Worm (Caenorhabditis elegans) whole organism, late embryonic: ENCODE results near the gene F35B3.3.

Source experiments
- C08G9.2 ChIP-seq: sonication (generic microtip); optimal IDR thresholded peaks from 2 replicates; lab custom pipeline; 2016; ENCODE audit warnings: mild to moderate bottlenecking, missing genetic modification characterization, moderate library complexity, missing compliant biosample characterization
- K02D7.2 ChIP-seq: sonication (generic microtip); optimal IDR thresholded peaks from 2 replicates; lab custom pipeline; 2017; ENCODE audit warnings: mild to moderate bottlenecking, missing genetic modification characterization, missing compliant biosample characterization
- T23F11.4 ChIP-seq: fragments of 200-800 bp; sonication (Bioruptor generic); optimal IDR thresholded peaks from 2 replicates; lab custom pipeline; 2018; ENCODE audit warnings: mild to moderate bottlenecking, missing genetic modification characterization, missing compliant biosample characterization
- Y22D7AL.16 ChIP-seq: sonication (generic microtip); optimal IDR thresholded peaks from 2 replicates; lab custom pipeline; 2016; ENCODE audit warnings: missing genetic modification characterization, missing compliant biosample characterization
- ahr-1 ChIP-seq: sonication (generic microtip); optimal IDR thresholded peaks from 2 replicates; lab custom pipeline; 2016; ENCODE audit warnings: missing genetic modification characterization, missing compliant biosample characterization
- ceh-14 ChIP-seq: sonication (generic microtip); optimal IDR thresholded peaks from 2 replicates; lab custom pipeline; 2016; ENCODE audit warnings: missing genotype, missing genetic modification characterization, missing compliant biosample characterization
- ceh-18 ChIP-seq: sonication (generic microtip); optimal IDR thresholded peaks from 2 replicates; lab custom pipeline; 2016; ENCODE audit warnings: missing genetic modification characterization, missing compliant biosample characterization
- ceh-19 ChIP-seq: fragments of 200-800 bp; sonication (Bioruptor generic); optimal IDR thresholded peaks from 2 replicates; lab custom pipeline; 2018; ENCODE audit warnings: mild to moderate bottlenecking, missing genetic modification characterization, missing compliant biosample characterization
- ceh-2 ChIP-seq: sonication (generic microtip); optimal IDR thresholded peaks from 2 replicates; lab custom pipeline; 2016; ENCODE audit warnings: missing genotype, missing genetic modification characterization, missing compliant biosample characterization
- ceh-24 ChIP-seq: sonication (generic microtip); optimal IDR thresholded peaks from 2 replicates; lab custom pipeline; 2016; ENCODE audit warnings: mild to moderate bottlenecking, missing genetic modification characterization, missing compliant biosample characterization
- ceh-30 ChIP-seq: fragments of 150-350 bp; optimal IDR thresholded peaks from 2 replicates; lab custom pipeline; 2014; ENCODE audit warnings: missing biosample characterization, missing genetic modification characterization
- ceh-31 ChIP-seq: sonication (generic microtip); optimal IDR thresholded peaks from 2 replicates; lab custom pipeline; 2016; ENCODE audit warnings: missing genetic modification characterization, missing compliant biosample characterization
- ceh-34 ChIP-seq: sonication (generic microtip); optimal IDR thresholded peaks from 2 replicates; lab custom pipeline; 2016; ENCODE audit warnings: mild to moderate bottlenecking, missing genetic modification characterization, missing compliant biosample characterization
- ceh-6 ChIP-seq: fragments of 200-800 bp; sonication (Bioruptor generic); optimal IDR thresholded peaks from 2 replicates; lab custom pipeline; 2018; ENCODE audit warnings: mild to moderate bottlenecking, missing genetic modification characterization, missing compliant biosample characterization
- ceh-9 ChIP-seq: sonication (generic microtip); optimal IDR thresholded peaks from 2 replicates; lab custom pipeline; 2016; ENCODE audit warnings: mild to moderate bottlenecking, missing genetic modification characterization, inconsistent platforms, missing compliant biosample characterization
- che-1 ChIP-seq: sonication (generic microtip); optimal IDR thresholded peaks from 2 replicates; lab custom pipeline; 2016; ENCODE audit warnings: mild to moderate bottlenecking, missing genetic modification characterization, missing compliant biosample characterization
- dve-1 ChIP-seq: sonication (generic microtip); optimal IDR thresholded peaks from 2 replicates; lab custom pipeline; 2017; ENCODE audit warnings: antibody characterized with exemption, mild to moderate bottlenecking, missing genetic modification characterization, missing compliant biosample characterization
- elt-2 ChIP-seq: sonication (generic microtip); optimal IDR thresholded peaks from 2 replicates; lab custom pipeline; 2016; ENCODE audit warnings: missing genetic modification reagents, missing genetic modification characterization, missing compliant biosample characterization
- elt-4 ChIP-seq: sonication (generic microtip); optimal IDR thresholded peaks from 2 replicates; lab custom pipeline; 2016; ENCODE audit warnings: missing genetic modification characterization, missing compliant biosample characterization
- ets-4 ChIP-seq: sonication (generic microtip); optimal IDR thresholded peaks from 2 replicates; lab custom pipeline; 2016; ENCODE audit warnings: missing genetic modification characterization, missing compliant biosample characterization
- eyg-1 ChIP-seq: sonication (generic microtip); optimal IDR thresholded peaks from 2 replicates; lab custom pipeline; 2016; ENCODE audit warnings: missing genotype, missing genetic modification characterization, missing compliant biosample characterization
- fax-1 ChIP-seq: sonication (generic microtip); optimal IDR thresholded peaks from 2 replicates; lab custom pipeline; 2016; ENCODE audit warnings: missing genotype, missing genetic modification characterization, missing compliant biosample characterization
- fkh-10 ChIP-seq: fragments of 150-350 bp; optimal IDR thresholded peaks from 2 replicates; lab custom pipeline; 2014; ENCODE audit warnings: missing biosample characterization, missing genetic modification reagents, missing genetic modification characterization
- fkh-6 ChIP-seq: sonication (generic microtip); optimal IDR thresholded peaks from 2 replicates; lab custom pipeline; 2016; ENCODE audit warnings: missing genetic modification characterization, missing compliant biosample characterization
- hlh-13 ChIP-seq: fragments of 200-800 bp; sonication (Bioruptor generic); optimal IDR thresholded peaks from 2 replicates; lab custom pipeline; 2018; ENCODE audit warnings: mild to moderate bottlenecking, missing genetic modification characterization, missing compliant biosample characterization
- hlh-30 ChIP-seq: sonication (generic microtip); optimal IDR thresholded peaks from 2 replicates; lab custom pipeline; 2017; ENCODE audit warnings: antibody characterized with exemption, missing genetic modification characterization, missing compliant biosample characterization; ENCODE audit not compliant: insufficient read depth
- hlh-8 ChIP-seq: sonication (generic microtip); optimal IDR thresholded peaks from 2 replicates; lab custom pipeline; 2016; ENCODE audit warnings: missing genotype, missing genetic modification characterization, missing compliant biosample characterization
- lim-6 ChIP-seq: sonication (generic microtip); optimal IDR thresholded peaks from 2 replicates; lab custom pipeline; 2016; ENCODE audit warnings: missing genetic modification characterization, missing compliant biosample characterization
- lin-11 ChIP-seq: fragments of 200-800 bp; sonication (Bioruptor generic); optimal IDR thresholded peaks from 2 replicates; lab custom pipeline; 2018; ENCODE audit warnings: mild to moderate bottlenecking, missing genetic modification characterization, missing compliant biosample characterization
- madf-2 ChIP-seq: sonication (generic microtip); optimal IDR thresholded peaks from 2 replicates; lab custom pipeline; 2017; ENCODE audit warnings: missing genetic modification characterization, missing compliant biosample characterization
- nfya-1 ChIP-seq: sonication (generic microtip); optimal IDR thresholded peaks from 2 replicates; lab custom pipeline; 2017; ENCODE audit warnings: missing genetic modification characterization, mild to moderate bottlenecking, missing compliant biosample characterization, antibody characterized with exemption, moderate library complexity
- nhr-11 ChIP-seq: fragments of 150-350 bp; optimal IDR thresholded peaks from 2 replicates; lab custom pipeline; 2014; ENCODE audit warnings: missing biosample characterization, missing genetic modification characterization
- nhr-232 ChIP-seq: sonication (generic microtip); optimal IDR thresholded peaks from 2 replicates; lab custom pipeline; 2016; ENCODE audit warnings: missing genetic modification characterization, missing compliant biosample characterization
- npax-4 ChIP-seq: sonication (generic microtip); optimal IDR thresholded peaks from 2 replicates; lab custom pipeline; 2016; ENCODE audit warnings: missing genetic modification characterization, missing compliant biosample characterization
- odd-2 ChIP-seq: sonication (generic microtip); optimal IDR thresholded peaks from 2 replicates; lab custom pipeline; 2017; ENCODE audit warnings: antibody characterized with exemption, mild to moderate bottlenecking, missing genetic modification characterization, missing compliant biosample characterization
- pat-9 ChIP-seq: fragments of 200-800 bp; sonication (Bioruptor generic); optimal IDR thresholded peaks from 2 replicates; lab custom pipeline; 2018; ENCODE audit warnings: mild to moderate bottlenecking, missing genetic modification characterization, moderate library complexity, missing compliant biosample characterization
- pha-4 ChIP-seq: fragments of 150-350 bp; optimal IDR thresholded peaks from 2 replicates; lab custom pipeline; 2018; ENCODE audit warnings: missing biosample characterization, missing genetic modification reagents, missing genetic modification characterization
- pros-1 ChIP-seq: fragments of 150-350 bp; optimal IDR thresholded peaks from 2 replicates; lab custom pipeline; 2014; ENCODE audit warnings: missing biosample characterization, missing genetic modification reagents, missing genetic modification characterization
- rnt-1 ChIP-seq: sonication (generic microtip); optimal IDR thresholded peaks from 2 replicates; lab custom pipeline; 2016; ENCODE audit warnings: missing genetic modification characterization, missing compliant biosample characterization
- tbx-2 ChIP-seq: sonication (generic microtip); optimal IDR thresholded peaks from 2 replicates; lab custom pipeline; 2016; ENCODE audit warnings: missing genetic modification characterization, missing compliant biosample characterization
- unc-3 ChIP-seq, 2 experiments: fragments of 200-800 bp in 1 of 2; sonication (Bioruptor generic) in 1 of 2; sonication (generic microtip) in 1 of 2; conservative IDR thresholded peaks in 1 of 2; optimal IDR thresholded peaks in 1 of 2; 2 replicates each; pipeline versions ENCODE4 v1.3.6 to Lab custom; 2016 to 2022; ENCODE audit warnings: missing compliant biosample characterization in 2 of 2, missing genetic modification characterization in 2 of 2, missing genetic modification reagents in 1 of 2
- unc-42 ChIP-seq: sonication (generic microtip); optimal IDR thresholded peaks from 2 replicates; lab custom pipeline; 2016; ENCODE audit warnings: missing genotype, missing genetic modification characterization, missing compliant biosample characterization
- unc-55 ChIP-seq: sonication (generic microtip); optimal IDR thresholded peaks from 2 replicates; lab custom pipeline; 2017; ENCODE audit warnings: missing biosample characterization, missing genetic modification reagents, missing genetic modification characterization
- unc-86 ChIP-seq: sonication (generic microtip); optimal IDR thresholded peaks from 2 replicates; lab custom pipeline; 2016; ENCODE audit warnings: missing genetic modification characterization, missing compliant biosample characterization
- ztf-16 ChIP-seq: sonication (generic microtip); optimal IDR thresholded peaks from 2 replicates; lab custom pipeline; 2017; ENCODE audit warnings: missing genetic modification characterization, missing compliant biosample characterization

F35B3.3 gene

ce11 chrX:16976043-16976442, 37.2 kb upstream of the F35B3.3 start, which contains the start of gene F52G3.5:
Gene F52G3.5, minus strand, starts transcription at chrX:16976143.
- TF ChIP-seq ceh-2 (tag; lab: Kevin White, UChicago) (no peak), ztf-16 (no peak), Y22D7AL.16 (tag; lab: Kevin White, UChicago) (no peak), dve-1 (tag; lab: Kevin White, UChicago) (no peak), lin-11 (tag; lab: Kevin White, UChicago) (no peak), nfya-1 (tag; lab: Kevin White, UChicago) (no peak), fkh-6 (no peak), lim-6 (tag; lab: Kevin White, UChicago) (no peak), ceh-6 (GFP tag; lab: Kevin White, UChicago) (no peak), pros-1 (tag; lab: Kevin White, UChicago) (no peak), pat-9 (tag; lab: Kevin White, UChicago) (no peak), ceh-19 (GFP tag; lab: Kevin White, UChicago) (no peak), npax-4 (tag; lab: Kevin White, UChicago) (no peak), K02D7.2 (tag; lab: Kevin White, UChicago) (no peak), unc-42 (tag; lab: Kevin White, UChicago) (no peak), hlh-30 (tag; lab: Kevin White, UChicago) (no peak), ceh-30 (no peak), fkh-10 (GFP tag; lab: Kevin White, UChicago) (no peak), che-1 (tag; lab: Kevin White, UChicago) (no peak), rnt-1 (tag; lab: Kevin White, UChicago) (no peak)

- TF ChIP-seq pha-4 (tag; lab: Kevin White, UChicago) (no peak), unc-55 (GFP tag; lab: Kevin White, UChicago) (no peak), ceh-9 (no peak), odd-2 (tag; lab: Kevin White, UChicago) (no peak), ceh-24 (tag; lab: Kevin White, UChicago) (no peak), npax-4 (tag; lab: Kevin White, UChicago) (no peak), C08G9.2 (tag; lab: Kevin White, UChicago) (no peak), T23F11.4 (no peak), hlh-13 (no peak), ahr-1 (tag; lab: Kevin White, UChicago) (no peak), nhr-11 (no peak), che-1 (tag; lab: Kevin White, UChicago) (no peak), rnt-1 (tag; lab: Kevin White, UChicago) (no peak), pros-1 (tag; lab: Kevin White, UChicago) (no peak), eyg-1 (tag; lab: Kevin White, UChicago) (no peak)
Observed at ce11 chrX:16978308-16978707, 35.0 kb upstream of the F35B3.3 start, which contains the start of gene mbl-1. Gene mbl-1, plus strand, starts transcription at chrX:16978608.

ce11 chrX:16988367-16988766, 24.9 kb upstream of the F35B3.3 start:
- no peak for TF ChIP-seq ceh-31 (tag; lab: Kevin White, UChicago)
- no peak for TF ChIP-seq hlh-8
- no peak for TF ChIP-seq madf-2 (tag; lab: Kevin White, UChicago)
- no peak for TF ChIP-seq unc-3 (GFP tag; conservative IDR thresholded peaks at IDR 0.05; lab: Robert Waterston, UW)
- TF ChIP-seq unc-3 (tag; optimal IDR thresholded peaks at IDR 0.05; lab: Kevin White, UChicago): peak; percentile 18

- TF ChIP-seq ceh-18 (tag; lab: Kevin White, UChicago): no peak
- TF ChIP-seq ceh-31 (tag; lab: Kevin White, UChicago): peak; percentile 80
- TF ChIP-seq nhr-232 (tag; lab: Kevin White, UChicago): no peak
- TF ChIP-seq elt-4 (tag; lab: Kevin White, UChicago): no peak
- no peak for TF ChIP-seq ets-4 (tag; lab: Kevin White, UChicago)
- no peak for TF ChIP-seq tbx-2
- TF ChIP-seq pros-1 (tag; lab: Kevin White, UChicago): no peak
- TF ChIP-seq ceh-34 (tag; lab: Kevin White, UChicago): no peak
- peak; percentile 100 for TF ChIP-seq unc-42 (tag; lab: Kevin White, UChicago)
- peak; percentile 10 for TF ChIP-seq nfya-1 (tag; lab: Kevin White, UChicago)
- no peak for TF ChIP-seq madf-2 (tag; lab: Kevin White, UChicago)
- TF ChIP-seq npax-4 (tag; lab: Kevin White, UChicago): no peak
- no peak for TF ChIP-seq ceh-19 (GFP tag; lab: Kevin White, UChicago)
- no peak for TF ChIP-seq elt-2 (tag; lab: Kevin White, UChicago)
- no peak for TF ChIP-seq unc-86
- TF ChIP-seq ceh-14 (tag; lab: Kevin White, UChicago): peak; percentile 18
- TF ChIP-seq lim-6 (tag; lab: Kevin White, UChicago): no peak
- no peak for TF ChIP-seq fax-1
- TF ChIP-seq pat-9 (tag; lab: Kevin White, UChicago): no peak
- TF ChIP-seq, all 69 proteins: peak for 4
Observed at ce11 chrX:16991437-16991836, 21.8 kb upstream of the F35B3.3 start.
